Worm (Caenorhabditis elegans) whole organism, late embryonic: ENCODE measurements around the gene ncx-1.

Source experiments
- C08G9.2 ChIP-seq: sonication (generic microtip); optimal IDR thresholded peaks from 2 replicates; lab custom pipeline; 2016; ENCODE audit warnings: mild to moderate bottlenecking, missing genetic modification characterization, moderate library complexity, missing compliant biosample characterization
- C38D4.7 ChIP-seq: fragments of 200-800 bp; sonication (Bioruptor generic); optimal IDR thresholded peaks from 2 replicates; lab custom pipeline; 2018; ENCODE audit warnings: mild to moderate bottlenecking, missing genetic modification characterization, moderate library complexity, missing compliant biosample characterization
- F13H6.1 ChIP-seq: sonication (generic microtip); optimal IDR thresholded peaks from 2 replicates; lab custom pipeline; 2016; ENCODE audit warnings: missing genetic modification characterization, missing compliant biosample characterization
- T23F11.4 ChIP-seq: fragments of 200-800 bp; sonication (Bioruptor generic); optimal IDR thresholded peaks from 2 replicates; lab custom pipeline; 2018; ENCODE audit warnings: mild to moderate bottlenecking, missing genetic modification characterization, missing compliant biosample characterization
- Y22D7AL.16 ChIP-seq: sonication (generic microtip); optimal IDR thresholded peaks from 2 replicates; lab custom pipeline; 2016; ENCODE audit warnings: missing genetic modification characterization, missing compliant biosample characterization
- ama-1 ChIP-seq: fragments of 150-350 bp; optimal IDR thresholded peaks from 2 replicates; lab custom pipeline; 2014
- ceh-14 ChIP-seq: sonication (generic microtip); optimal IDR thresholded peaks from 2 replicates; lab custom pipeline; 2016; ENCODE audit warnings: missing genotype, missing genetic modification characterization, missing compliant biosample characterization
- ceh-2 ChIP-seq: sonication (generic microtip); optimal IDR thresholded peaks from 2 replicates; lab custom pipeline; 2016; ENCODE audit warnings: missing genotype, missing genetic modification characterization, missing compliant biosample characterization
- ceh-22 ChIP-seq: sonication (generic microtip); optimal IDR thresholded peaks from 2 replicates; lab custom pipeline; 2017; ENCODE audit warnings: missing biosample characterization, missing genetic modification characterization
- ceh-31 ChIP-seq: sonication (generic microtip); optimal IDR thresholded peaks from 2 replicates; lab custom pipeline; 2016; ENCODE audit warnings: missing genetic modification characterization, missing compliant biosample characterization
- ceh-45 ChIP-seq: fragments of 200-800 bp; sonication (Bioruptor generic); IDR thresholded peaks from 2 replicates; pipeline ENCODE4 v1.3.6; 2022; ENCODE audit warnings: missing genetic modification reagents, missing genetic modification characterization, missing compliant biosample characterization
- ceh-48 ChIP-seq: sonication (generic microtip); optimal IDR thresholded peaks from 2 replicates; lab custom pipeline; 2016; ENCODE audit warnings: missing genetic modification characterization, inconsistent platforms, missing compliant biosample characterization
- dmd-4 ChIP-seq: sonication (generic microtip); optimal IDR thresholded peaks from 2 replicates; lab custom pipeline; 2016; ENCODE audit warnings: borderline replicate concordance, missing genetic modification characterization, missing compliant biosample characterization
- elt-2 ChIP-seq: sonication (generic microtip); optimal IDR thresholded peaks from 2 replicates; lab custom pipeline; 2016; ENCODE audit warnings: missing genetic modification reagents, missing genetic modification characterization, missing compliant biosample characterization
- ets-4 ChIP-seq: sonication (generic microtip); optimal IDR thresholded peaks from 2 replicates; lab custom pipeline; 2016; ENCODE audit warnings: missing genetic modification characterization, missing compliant biosample characterization
- eyg-1 ChIP-seq: sonication (generic microtip); optimal IDR thresholded peaks from 2 replicates; lab custom pipeline; 2016; ENCODE audit warnings: missing genotype, missing genetic modification characterization, missing compliant biosample characterization
- fax-1 ChIP-seq: sonication (generic microtip); optimal IDR thresholded peaks from 2 replicates; lab custom pipeline; 2016; ENCODE audit warnings: missing genotype, missing genetic modification characterization, missing compliant biosample characterization
- fkh-10 ChIP-seq: fragments of 150-350 bp; optimal IDR thresholded peaks from 2 replicates; lab custom pipeline; 2014; ENCODE audit warnings: missing biosample characterization, missing genetic modification reagents, missing genetic modification characterization
- fkh-6 ChIP-seq: sonication (generic microtip); optimal IDR thresholded peaks from 2 replicates; lab custom pipeline; 2016; ENCODE audit warnings: missing genetic modification characterization, missing compliant biosample characterization
- hlh-13 ChIP-seq: fragments of 200-800 bp; sonication (Bioruptor generic); optimal IDR thresholded peaks from 2 replicates; lab custom pipeline; 2018; ENCODE audit warnings: mild to moderate bottlenecking, missing genetic modification characterization, missing compliant biosample characterization
- hlh-30 ChIP-seq: sonication (generic microtip); optimal IDR thresholded peaks from 2 replicates; lab custom pipeline; 2017; ENCODE audit warnings: antibody characterized with exemption, missing genetic modification characterization, missing compliant biosample characterization; ENCODE audit not compliant: insufficient read depth
- hlh-6 ChIP-seq: sonication (generic microtip); optimal IDR thresholded peaks from 2 replicates; lab custom pipeline; 2016; ENCODE audit warnings: missing genotype, missing genetic modification characterization, missing compliant biosample characterization
- hlh-8 ChIP-seq: sonication (generic microtip); optimal IDR thresholded peaks from 2 replicates; lab custom pipeline; 2016; ENCODE audit warnings: missing genotype, missing genetic modification characterization, missing compliant biosample characterization
- lim-6 ChIP-seq: sonication (generic microtip); optimal IDR thresholded peaks from 2 replicates; lab custom pipeline; 2016; ENCODE audit warnings: missing genetic modification characterization, missing compliant biosample characterization
- madf-2 ChIP-seq: sonication (generic microtip); optimal IDR thresholded peaks from 2 replicates; lab custom pipeline; 2017; ENCODE audit warnings: missing genetic modification characterization, missing compliant biosample characterization
- nfya-1 ChIP-seq: sonication (generic microtip); optimal IDR thresholded peaks from 2 replicates; lab custom pipeline; 2017; ENCODE audit warnings: missing genetic modification characterization, mild to moderate bottlenecking, missing compliant biosample characterization, antibody characterized with exemption, moderate library complexity
- odd-2 ChIP-seq: sonication (generic microtip); optimal IDR thresholded peaks from 2 replicates; lab custom pipeline; 2017; ENCODE audit warnings: antibody characterized with exemption, mild to moderate bottlenecking, missing genetic modification characterization, missing compliant biosample characterization
- pax-1 ChIP-seq: fragments of 150-350 bp; optimal IDR thresholded peaks from 2 replicates; lab custom pipeline; 2014; ENCODE audit warnings: missing biosample characterization, missing genetic modification characterization
- syd-9 ChIP-seq: sonication (generic microtip); optimal IDR thresholded peaks from 2 replicates; lab custom pipeline; 2016; ENCODE audit warnings: mild to moderate bottlenecking, missing genetic modification characterization, moderate library complexity, missing compliant biosample characterization
- tbx-7 ChIP-seq: sonication (generic microtip); optimal IDR thresholded peaks from 2 replicates; lab custom pipeline; 2016; ENCODE audit warnings: missing genotype, missing genetic modification characterization, missing compliant biosample characterization
- ttx-3 ChIP-seq: sonication (generic microtip); optimal IDR thresholded peaks from 2 replicates; lab custom pipeline; 2016; ENCODE audit warnings: missing genetic modification reagents, missing genetic modification characterization, missing compliant biosample characterization
- unc-3 ChIP-seq, 2 experiments: fragments of 200-800 bp in 1 of 2; sonication (Bioruptor generic) in 1 of 2; sonication (generic microtip) in 1 of 2; conservative IDR thresholded peaks in 1 of 2; optimal IDR thresholded peaks in 1 of 2; 2 replicates each; pipeline versions ENCODE4 v1.3.6 to Lab custom; 2016 to 2022; ENCODE audit warnings: missing compliant biosample characterization in 2 of 2, missing genetic modification characterization in 2 of 2, missing genetic modification reagents in 1 of 2
- unc-86 ChIP-seq: sonication (generic microtip); optimal IDR thresholded peaks from 2 replicates; lab custom pipeline; 2016; ENCODE audit warnings: missing genetic modification characterization, missing compliant biosample characterization
- ztf-16 ChIP-seq: sonication (generic microtip); optimal IDR thresholded peaks from 2 replicates; lab custom pipeline; 2017; ENCODE audit warnings: missing genetic modification characterization, missing compliant biosample characterization

ncx-1 gene

ce11 chrV:20120623-20121165 lies at the start of gene ncx-1:
ncx-1 (minus strand) TSS chrV:20120673.
- TF ChIP-seq Y22D7AL.16 (tag; lab: Kevin White, UChicago) = no peak
- no peak for TF ChIP-seq unc-3 (GFP tag; conservative IDR thresholded peaks at IDR 0.05; lab: Robert Waterston, UW)
- TF ChIP-seq unc-3 (tag; optimal IDR thresholded peaks at IDR 0.05; lab: Kevin White, UChicago) = no peak
- no peak for TF ChIP-seq tbx-7 (tag; lab: Kevin White, UChicago)
- no peak for TF ChIP-seq C38D4.7 (GFP tag; lab: Kevin White, UChicago)
- TF ChIP-seq hlh-13 = no peak
- no peak for TF ChIP-seq eyg-1 (tag; lab: Kevin White, UChicago)
- TF ChIP-seq C08G9.2 (tag; lab: Kevin White, UChicago) = no peak
- no peak for TF ChIP-seq F13H6.1
- no peak for TF ChIP-seq odd-2 (tag; lab: Kevin White, UChicago)

ce11 chrV:20165808-20166207 lies 45.3 kb upstream of the ncx-1 start:
- TF ChIP-seq syd-9 (no peak), fkh-10 (no peak), fax-1 (no peak)
- TF ChIP-seq, all 69 proteins: peak for 0

ce11 chrV:20164059-20164892 lies 43.8 kb upstream of the ncx-1 start, which contains the start of gene F19B2.5:
F19B2.5 (minus strand) TSS chrV:20164165.
- no peak for TF ChIP-seq ttx-3
- TF ChIP-seq elt-2 (tag; lab: Kevin White, UChicago) = peak; percentile 69

- TF ChIP-seq fax-1 = no peak
- TF ChIP-seq ceh-22 (tag; lab: Kevin White, UChicago) = no peak
- TF ChIP-seq ets-4 (tag; lab: Kevin White, UChicago) = no peak
- TF ChIP-seq syd-9 = no peak
- no peak for TF ChIP-seq ceh-14 (tag; lab: Kevin White, UChicago)
- TF ChIP-seq C08G9.2 (tag; lab: Kevin White, UChicago) = no peak
- no peak for TF ChIP-seq madf-2 (tag; lab: Kevin White, UChicago)
- no peak for TF ChIP-seq ceh-2 (tag; lab: Kevin White, UChicago)
- TF ChIP-seq dmd-4 (tag; lab: Kevin White, UChicago) = no peak
- no peak for TF ChIP-seq tbx-7 (tag; lab: Kevin White, UChicago)
- TF ChIP-seq T23F11.4 (GFP tag; lab: Kevin White, UChicago) = no peak
These were observed 42.6 kb upstream of the ncx-1 start for ce11 chrV:20163105-20163449.

ce11 chrV:20162290-20163104 lies 42.0 kb upstream of the ncx-1 start:
- no peak for TF ChIP-seq ceh-31
- TF ChIP-seq ceh-2 (tag; lab: Kevin White, UChicago) = no peak
- TF ChIP-seq fkh-6 (tag; lab: Kevin White, UChicago) = no peak
- no peak for TF ChIP-seq hlh-30 (tag; lab: Kevin White, UChicago)
- TF ChIP-seq C38D4.7 (GFP tag; lab: Kevin White, UChicago) = no peak
- no peak for TF ChIP-seq ets-4 (tag; lab: Kevin White, UChicago)
- TF ChIP-seq dmd-4 (tag; lab: Kevin White, UChicago) = no peak
- no peak for TF ChIP-seq hlh-8 (tag; lab: Kevin White, UChicago)
- TF ChIP-seq ceh-48 (tag; lab: Kevin White, UChicago) = no peak
- TF ChIP-seq ceh-45 = no peak
- TF ChIP-seq nfya-1 (tag; lab: Kevin White, UChicago) = no peak
- no peak for TF ChIP-seq hlh-6
- TF ChIP-seq pax-1 (tag; lab: Kevin White, UChicago) = no peak
- no peak for TF ChIP-seq ztf-16 (tag; lab: Kevin White, UChicago)
- TF ChIP-seq ama-1 (lab: Kevin White, UChicago) = no peak
- TF ChIP-seq unc-86 = no peak
- TF ChIP-seq lim-6 = no peak
